Fruit fly (Drosophila melanogaster): ENCODE results near the gene qua.

qua gene

DNA sequence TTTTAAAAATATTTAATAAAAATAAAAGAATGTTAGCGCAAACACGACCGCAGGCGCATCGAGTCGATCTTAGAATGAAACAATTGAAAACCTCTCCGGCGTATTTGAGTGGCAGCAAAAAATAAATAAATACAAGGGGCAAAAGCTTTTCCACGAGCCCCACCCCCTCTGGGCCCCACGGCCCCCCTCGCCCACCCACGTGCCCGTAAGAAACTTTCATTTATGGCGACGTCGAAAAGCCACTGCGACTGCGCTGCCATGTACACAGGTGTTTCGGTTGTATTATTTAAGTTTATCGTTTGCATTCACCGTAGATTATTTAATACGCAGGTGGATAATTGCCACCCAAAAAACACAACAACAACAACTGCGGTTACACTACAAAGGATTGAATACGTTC, 48.6 kb downstream of the qua start (continued):
- TF ChIP-seq CG10543 (GFP tag; optimal IDR thresholded peaks at IDR 0.05), result peak; percentile 46
- TF ChIP-seq CG34376 (GFP tag; optimal IDR thresholded peaks at IDR 0.05), result peak; percentile 31
- TF ChIP-seq NFAT (GFP tag; IDR thresholded peaks at IDR 0.05), result 0 out of 2 replicates have a peak, but pooled peaks have one; percentile 23
- no peak for TF ChIP-seq unpg (GFP tag; optimal IDR thresholded peaks at IDR 0.05)
- peak; percentile 26 for TF ChIP-seq Fer1 (GFP tag; optimal IDR thresholded peaks at IDR 0.05)
- TF ChIP-seq toy (GFP tag; IDR thresholded peaks at IDR 0.05), result no peak
- TF ChIP-seq Oli (tag; optimal IDR thresholded peaks at IDR 0.05), result no peak
- TF ChIP-seq CG3281 (GFP tag; optimal IDR thresholded peaks at IDR 0.05), result peak; percentile 25
- TF ChIP-seq sug (tag; optimal IDR thresholded peaks at IDR 0.05), result peak; percentile 49
- 0 out of 3 replicates have a peak, but pooled peaks have one; percentile 45 for TF ChIP-seq z (GFP tag; IDR thresholded peaks at IDR 0.05)
- TF ChIP-seq exex (tag; optimal IDR thresholded peaks at IDR 0.05), result peak; percentile 16
- TF ChIP-seq caup (GFP tag; optimal IDR thresholded peaks at IDR 0.05; ENCODE audit: severe bottlenecking), result peak; percentile 17
- peak; percentile 67; the same call in 2 of the 3 replicates for TF ChIP-seq ci (GFP tag; IDR thresholded peaks at IDR 0.05)
- no peak for TF ChIP-seq CG30020 (tag; optimal IDR thresholded peaks at IDR 0.05)
- TF ChIP-seq lab (GFP tag; optimal IDR thresholded peaks at IDR 0.05), result peak; percentile 49
- TF ChIP-seq CG12769 (tag; optimal IDR thresholded peaks at IDR 0.05), result peak; percentile 23
- TF ChIP-seq CG8290 (GFP tag; optimal IDR thresholded peaks at IDR 0.05), result no peak
- peak in 1 of 2 experiments; percentile 53 for TF ChIP-seq CG8290 (tag; optimal IDR thresholded peaks at IDR 0.05)
- peak; percentile 1 for TF ChIP-seq CG10209 (GFP tag; optimal IDR thresholded peaks at IDR 0.05)
- 0 out of 3 replicates have a peak, but pooled peaks have one; percentile 32 for TF ChIP-seq otp (GFP tag; IDR thresholded peaks at IDR 0.05)
- no peak for TF ChIP-seq CG9215 (GFP tag; IDR thresholded peaks at IDR 0.05)
- peak; percentile 15 for TF ChIP-seq CG15514 (GFP tag; optimal IDR thresholded peaks at IDR 0.05)
- peak; percentile 4 for TF ChIP-seq CG13296 (GFP tag; optimal IDR thresholded peaks at IDR 0.05)
- TF ChIP-seq BtbVII (GFP tag; optimal IDR thresholded peaks at IDR 0.05), result peak; percentile 57
- TF ChIP-seq CG12071 (GFP tag; optimal IDR thresholded peaks at IDR 0.05), result peak; percentile 12
- no peak for TF ChIP-seq CG7987 (GFP tag; optimal IDR thresholded peaks at IDR 0.05)
- peak; percentile 26 for TF ChIP-seq ATbp (GFP tag; optimal IDR thresholded peaks at IDR 0.05)
- peak; percentile 82; the same call in 2 of the 3 replicates for TF ChIP-seq CG2199 (GFP tag; IDR thresholded peaks at IDR 0.05)
- no peak for TF ChIP-seq CG18764 (GFP tag; optimal IDR thresholded peaks at IDR 0.05)
- no peak for TF ChIP-seq twi (tag; optimal IDR thresholded peaks at IDR 0.05)
- TF ChIP-seq chinmo (GFP tag; IDR thresholded peaks at IDR 0.05; ENCODE audit: partially characterized antibody), result peak; percentile 84
- TF ChIP-seq Meics (GFP tag; optimal IDR thresholded peaks at IDR 0.05), result peak; percentile 25
- 0 out of 2 replicates have a peak, but pooled peaks have one; percentile 11 for TF ChIP-seq CG32532 (GFP tag; IDR thresholded peaks at IDR 0.05)
- TF ChIP-seq crol (GFP tag; IDR thresholded peaks at IDR 0.05), result peak; percentile 96
- peak; percentile 17; the same call in 1 of the 3 replicates for TF ChIP-seq Dbx (GFP tag; IDR thresholded peaks at IDR 0.05)
- TF ChIP-seq cwo (GFP tag; optimal IDR thresholded peaks at IDR 0.05), result peak; percentile 32
- TF ChIP-seq NK7.1 (GFP tag; optimal IDR thresholded peaks at IDR 0.05), result no peak
- TF ChIP-seq dmrt99B (tag; optimal IDR thresholded peaks at IDR 0.05), result no peak
- peak; percentile 32 for TF ChIP-seq sd (tag; optimal IDR thresholded peaks at IDR 0.05)

DNA sequence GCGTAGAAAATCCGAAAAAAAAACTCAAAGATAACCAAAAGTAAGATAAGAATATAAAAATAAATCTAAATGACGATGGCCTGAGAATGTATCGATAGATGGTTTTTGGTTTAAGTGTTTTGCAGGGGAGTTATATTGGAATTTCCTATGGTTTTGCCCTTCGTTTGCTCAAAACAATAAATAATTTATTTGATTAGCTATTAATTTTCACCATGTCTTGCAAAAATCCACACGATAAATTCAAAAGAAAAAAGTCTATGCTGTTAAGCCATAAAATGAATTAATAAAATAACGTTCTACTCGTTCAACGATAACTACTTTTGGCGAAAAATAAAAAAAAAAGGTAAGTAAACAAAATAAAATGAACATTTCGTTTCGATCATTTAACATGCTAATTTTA, 49.9 kb downstream of the qua start:
- TF ChIP-seq hkb (optimal IDR thresholded peaks at IDR 0.05), result no peak
- TF ChIP-seq hkb (GFP tag; IDR thresholded peaks at IDR 0.05), result no peak
- TF ChIP-seq sens (GFP tag), result peak; percentile 22
